Worm (Caenorhabditis elegans): ENCODE data around the gene C16A11.7.

C16A11.7 gene

DNA sequence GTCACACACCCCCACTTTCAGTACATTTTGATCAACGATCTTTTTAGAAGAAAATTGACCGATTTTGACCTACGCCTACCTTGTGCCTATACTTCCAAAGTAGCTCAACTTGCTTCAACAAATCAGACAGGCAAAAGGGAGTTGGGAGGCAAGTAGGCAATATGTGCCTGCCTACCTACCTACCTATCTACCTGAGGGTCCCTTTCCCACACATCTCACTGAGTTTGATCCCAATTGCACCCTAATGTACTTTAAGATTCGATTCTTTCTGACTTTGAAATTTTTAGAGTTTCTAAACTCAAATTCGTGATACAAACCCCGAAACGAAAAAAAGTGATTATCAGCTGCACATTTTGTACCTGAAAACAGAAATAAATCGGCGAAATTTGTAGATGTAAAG is 11.0 kb upstream of the C16A11.7 start:
- TF ChIP-seq unc-62 (GFP tag; optimal IDR thresholded peaks at IDR 0.05), result no peak

DNA sequence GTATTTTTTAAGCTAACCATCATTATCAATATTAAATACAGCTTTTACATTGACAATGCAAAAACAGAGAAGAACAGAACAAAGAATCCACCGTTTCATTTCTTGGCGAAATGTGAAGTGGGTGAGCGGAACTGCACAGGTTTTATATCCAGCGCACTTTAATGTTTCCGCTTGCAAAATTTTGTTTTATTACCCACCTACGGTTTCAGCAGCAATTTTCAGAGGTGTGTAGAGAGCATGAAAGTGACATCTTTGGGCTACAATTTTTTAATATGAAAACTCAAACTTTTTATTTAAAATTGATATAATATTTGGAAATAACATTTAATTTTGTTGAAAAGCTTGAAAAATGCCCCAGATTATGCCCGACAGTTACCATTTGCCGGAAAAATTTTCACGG is 1.9 kb upstream of the C16A11.7 start, which contains the start of gene clec-135:
Gene clec-135, minus strand, starts transcription at position 101 of the 400 bp plus-strand sequence.
- no peak for TF ChIP-seq unc-62 (GFP tag; optimal IDR thresholded peaks at IDR 0.05)

DNA sequence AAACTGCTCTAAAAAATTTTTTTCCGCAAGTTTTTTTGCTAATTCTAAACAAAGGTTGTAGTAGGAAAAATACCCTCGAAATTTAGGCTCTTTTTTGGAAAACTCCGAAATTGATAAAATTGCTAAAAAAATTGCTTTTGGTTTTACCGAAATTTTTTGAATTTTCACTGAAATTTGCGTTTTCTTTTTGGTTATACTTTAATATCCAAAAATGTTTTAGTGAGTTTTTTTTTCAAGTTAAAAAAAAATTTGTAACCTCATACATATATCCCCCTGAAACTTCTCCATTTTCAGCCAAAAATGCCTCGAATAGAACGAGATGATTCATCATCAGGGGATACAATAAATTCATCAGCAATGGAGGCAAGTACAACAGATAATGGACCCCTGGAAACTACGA is 9.9 kb downstream of the C16A11.7 start, which contains the start of gene gpa-11:
Gene gpa-11, plus strand, starts transcription at position 301 of the 400 bp plus-strand sequence.
- no peak for TF ChIP-seq unc-62 (GFP tag; optimal IDR thresholded peaks at IDR 0.05)

DNA sequence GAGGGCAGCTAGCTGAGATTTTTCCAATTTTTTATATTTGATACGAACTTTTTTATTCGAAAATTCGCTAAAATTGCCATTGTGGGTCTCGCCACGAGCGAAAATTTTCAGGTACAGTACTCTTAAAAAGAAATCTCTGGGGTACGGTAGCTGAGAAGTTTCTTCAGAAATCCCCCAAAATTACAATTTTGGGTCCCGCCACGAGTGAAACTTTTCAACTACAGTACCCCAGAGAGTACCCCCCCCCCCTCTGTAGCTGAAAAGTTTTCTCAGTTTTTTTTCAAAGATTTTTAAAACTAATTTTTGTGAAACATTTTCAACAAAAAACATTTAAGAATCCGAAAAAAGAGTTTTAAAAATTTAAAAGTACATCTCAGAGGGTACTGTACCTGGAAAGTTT is 11.8 kb downstream of the C16A11.7 start:
- no peak for TF ChIP-seq unc-62 (GFP tag; optimal IDR thresholded peaks at IDR 0.05)

DNA sequence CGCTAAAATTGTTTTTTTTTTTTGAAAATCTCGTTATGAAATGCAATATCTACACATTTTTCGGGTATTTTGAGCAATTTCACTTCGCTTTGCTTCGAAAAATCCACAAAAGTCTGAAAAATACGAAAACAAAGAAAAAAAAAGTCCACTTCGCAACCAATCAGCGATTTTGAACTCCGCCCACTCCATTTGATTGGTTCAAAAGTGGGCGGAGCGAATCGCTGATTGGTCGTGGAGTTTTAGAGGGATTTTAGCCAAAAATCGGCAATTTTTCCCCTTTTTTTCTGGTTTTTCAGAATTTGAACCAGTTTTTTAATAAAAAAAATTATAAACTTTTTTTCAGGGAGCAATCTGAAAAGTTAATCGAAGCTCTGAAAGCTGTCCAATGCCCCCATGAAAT is 17.8 kb downstream of the C16A11.7 start:
- no peak for TF ChIP-seq unc-62 (GFP tag; optimal IDR thresholded peaks at IDR 0.05)

DNA sequence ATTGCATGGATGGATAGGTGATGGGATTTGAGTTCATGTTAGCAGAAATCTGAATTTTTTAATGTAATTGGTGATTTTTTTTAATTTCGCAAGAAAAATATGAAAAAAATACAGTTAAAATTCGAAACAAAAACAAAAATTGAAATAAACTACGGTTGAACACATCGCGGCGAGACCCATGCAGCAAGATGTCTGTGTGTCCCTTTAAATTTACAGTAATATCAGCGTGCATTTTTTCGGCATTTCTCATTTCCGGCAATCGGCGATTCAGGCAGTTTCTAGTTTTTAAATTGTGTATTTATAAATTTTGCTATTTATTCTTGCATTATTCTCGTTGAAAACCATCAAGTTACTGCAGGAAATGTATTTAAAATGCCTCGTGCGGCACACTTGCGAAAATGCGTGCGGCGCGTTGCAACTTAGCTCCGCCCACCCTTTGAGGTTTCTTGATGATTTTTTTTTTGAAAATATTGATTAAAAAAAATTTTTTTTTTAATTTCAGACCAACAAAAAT is 19.0 kb downstream of the C16A11.7 start, which contains the start of the genes fbxc-44 and C16A11.2:
Gene fbxc-44, minus strand, starts transcription at position 51 of the 514 bp plus-strand sequence.
Gene C16A11.2, plus strand, starts transcription at position 503 of the 514 bp plus-strand sequence.
- no peak for TF ChIP-seq unc-62 (GFP tag; optimal IDR thresholded peaks at IDR 0.05)

DNA sequence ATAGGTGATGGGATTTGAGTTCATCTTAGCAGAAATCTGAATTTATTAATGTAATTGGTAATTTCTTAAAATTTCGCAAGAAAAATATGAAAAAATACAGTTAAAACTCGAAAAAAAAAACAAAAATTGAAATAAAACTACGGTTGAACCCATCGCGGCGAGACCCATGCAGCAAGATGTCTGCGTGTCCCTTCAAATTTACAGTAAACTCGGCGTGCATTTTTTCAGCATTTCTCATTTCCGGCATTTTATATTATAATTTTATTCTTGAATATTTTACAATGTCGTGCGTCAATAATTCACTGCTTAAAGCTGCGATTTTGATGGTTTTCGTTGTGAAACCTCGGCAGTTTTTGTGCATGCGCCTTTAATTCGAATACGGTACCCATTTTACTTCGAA is 20.8 kb downstream of the C16A11.7 start, which contains the start of gene fbxc-43:
Gene fbxc-43, minus strand, starts transcription at position 38 of the 400 bp plus-strand sequence.
- TF ChIP-seq unc-62 (GFP tag; optimal IDR thresholded peaks at IDR 0.05), result no peak

DNA sequence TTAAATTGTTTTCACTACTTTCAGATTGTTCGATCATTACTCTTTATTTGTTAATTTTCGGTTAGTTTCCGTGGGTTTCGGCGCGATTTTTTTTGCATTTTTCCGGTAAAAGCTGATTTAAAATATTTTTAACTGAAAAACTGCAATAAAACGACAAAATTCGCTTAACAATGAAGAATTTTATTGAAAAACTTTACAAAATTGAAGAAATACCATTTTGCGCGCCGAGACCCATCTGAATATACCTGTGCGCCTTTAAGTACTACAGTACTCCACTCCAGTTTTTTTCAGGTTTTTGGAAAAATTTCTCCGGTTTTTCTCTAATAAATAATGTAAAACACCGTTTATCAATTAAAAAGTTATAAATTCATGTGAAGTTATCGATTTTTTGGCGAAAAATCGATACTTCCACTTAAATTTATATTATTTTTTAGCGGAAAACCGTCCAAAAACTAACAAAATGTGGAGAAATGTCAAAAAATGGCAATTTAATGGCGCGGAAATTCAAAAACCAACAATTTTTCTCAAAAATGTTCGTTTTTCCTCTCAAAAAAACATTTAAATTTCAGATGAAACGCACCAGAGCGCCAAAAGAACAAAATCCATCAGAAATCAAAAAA is 25.8 kb downstream of the C16A11.7 start, which contains the start of gene C16A11.10:
Gene C16A11.10, plus strand, starts transcription at position 570 of the 620 bp plus-strand sequence.
- TF ChIP-seq unc-62 (GFP tag; optimal IDR thresholded peaks at IDR 0.05), result no peak

DNA sequence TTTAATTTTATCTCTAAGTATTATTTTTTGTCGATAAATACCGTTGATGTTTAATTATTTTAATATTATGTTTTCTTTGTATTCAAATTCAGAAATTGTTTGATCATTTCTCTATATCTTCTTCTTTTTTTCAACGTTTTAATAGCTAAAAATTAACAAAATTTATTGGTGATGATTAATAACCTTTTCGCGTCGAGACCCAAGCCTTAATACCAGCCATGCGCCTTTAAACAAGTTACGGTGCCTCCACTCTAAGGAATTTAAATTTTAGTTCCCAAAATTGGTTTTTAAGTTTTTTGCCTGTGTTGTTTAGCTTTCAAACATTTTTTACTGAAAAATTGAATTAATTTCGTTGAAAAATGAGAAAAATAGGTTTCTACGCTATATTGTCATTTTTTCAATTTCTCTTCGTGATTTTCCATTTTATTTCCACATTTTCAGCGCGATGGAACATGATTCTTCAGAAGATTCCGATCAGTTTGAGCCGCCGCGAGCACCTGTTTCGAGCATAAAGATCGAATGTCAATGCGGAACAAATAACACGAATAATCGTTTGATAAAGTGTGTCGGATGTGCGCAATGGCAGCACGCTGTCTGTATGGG is 27.5 kb downstream of the C16A11.7 start, which contains the start of gene C16A11.3:
Gene C16A11.3, plus strand, starts transcription at position 440 of the 603 bp plus-strand sequence.
- TF ChIP-seq unc-62 (GFP tag; optimal IDR thresholded peaks at IDR 0.05), result no peak

- no peak for TF ChIP-seq unc-62 (GFP tag; optimal IDR thresholded peaks at IDR 0.05)
Measured at ce11 chrII:4228112-4228770, 28.5 kb downstream of the C16A11.7 start.

ce11 chrII:4226598-4227096 is 30.1 kb downstream of the C16A11.7 start, which contains the start of gene C16A11.4:
Gene C16A11.4 (plus strand): TSS chrII:4227046.
- TF ChIP-seq unc-62 (GFP tag; optimal IDR thresholded peaks at IDR 0.05), result no peak

- no peak for TF ChIP-seq unc-62 (GFP tag; optimal IDR thresholded peaks at IDR 0.05)
Measured at ce11 chrII:4222983-4223382, 33.8 kb downstream of the C16A11.7 start, which contains the start of gene C16A11.5. Gene C16A11.5 (plus strand): TSS chrII:4223305.

DNA sequence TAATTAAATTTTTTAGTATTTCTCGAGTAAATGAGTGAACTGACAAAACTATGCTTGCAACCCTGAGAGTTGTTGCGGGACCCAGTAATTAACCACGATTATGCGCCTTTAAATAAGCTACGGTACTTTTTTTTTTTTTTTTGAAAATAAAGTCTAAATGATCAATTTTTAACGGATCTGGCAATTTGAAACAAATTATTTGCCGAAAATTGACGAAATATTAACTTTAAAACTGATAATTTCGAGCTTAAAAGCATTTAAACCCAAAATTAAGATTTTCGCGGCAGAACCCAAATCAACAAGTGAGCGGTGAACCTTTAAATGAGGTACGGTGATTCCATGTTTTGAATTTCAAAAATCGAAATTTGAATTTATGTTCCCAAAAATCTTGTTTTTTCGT is 34.3 kb downstream of the C16A11.7 start:
- no peak for TF ChIP-seq unc-62 (GFP tag; optimal IDR thresholded peaks at IDR 0.05)

- no peak for TF ChIP-seq unc-62 (GFP tag; optimal IDR thresholded peaks at IDR 0.05)
Measured at ce11 chrII:4219062-4219461, 37.7 kb downstream of the C16A11.7 start, which contains the start of gene F31D5.1. Gene F31D5.1 (plus strand): TSS chrII:4219362.

ce11 chrII:4215318-4215717 is 41.4 kb downstream of the C16A11.7 start, which contains the start of gene F31D5.2:
Gene F31D5.2 (plus strand): TSS chrII:4215618.
- TF ChIP-seq unc-62 (GFP tag; optimal IDR thresholded peaks at IDR 0.05), result no peak

ce11 chrII:4211113-4211512 is 45.6 kb downstream of the C16A11.7 start, which contains the start of gene F31D5.7:
Gene F31D5.7 (plus strand): TSS chrII:4211413.
- no peak for TF ChIP-seq unc-62 (GFP tag; optimal IDR thresholded peaks at IDR 0.05)

Data from whole organism, dauer.